Worm (Caenorhabditis elegans) whole organism, L4/young adult: Measurements from ENCODE around the gene Y32G9A.12.

Experiments
- dao-5 ChIP-seq: sonication (generic microtip); optimal IDR thresholded peaks from 2 replicates; lab custom pipeline; 2016; ENCODE audit warnings: missing genotype, missing genetic modification characterization, moderate library complexity, missing compliant biosample characterization
- him-1 ChIP-seq: sonication (generic microtip); optimal IDR thresholded peaks from 2 replicates; lab custom pipeline; 2016; ENCODE audit warnings: missing genotype, missing genetic modification reagents, missing genetic modification characterization, missing compliant biosample characterization

- TF ChIP-seq dao-5 (tag; lab: Kevin White, UChicago) (no peak), him-1 (tag; lab: Kevin White, UChicago) (no peak)
These were observed 31.7 kb downstream of the Y32G9A.12 start for ce11 chrV:1888299-1888698.
